Worm (Caenorhabditis elegans): ENCODE measurements around the gene grl-26.

The grl-26 gene

DNA sequence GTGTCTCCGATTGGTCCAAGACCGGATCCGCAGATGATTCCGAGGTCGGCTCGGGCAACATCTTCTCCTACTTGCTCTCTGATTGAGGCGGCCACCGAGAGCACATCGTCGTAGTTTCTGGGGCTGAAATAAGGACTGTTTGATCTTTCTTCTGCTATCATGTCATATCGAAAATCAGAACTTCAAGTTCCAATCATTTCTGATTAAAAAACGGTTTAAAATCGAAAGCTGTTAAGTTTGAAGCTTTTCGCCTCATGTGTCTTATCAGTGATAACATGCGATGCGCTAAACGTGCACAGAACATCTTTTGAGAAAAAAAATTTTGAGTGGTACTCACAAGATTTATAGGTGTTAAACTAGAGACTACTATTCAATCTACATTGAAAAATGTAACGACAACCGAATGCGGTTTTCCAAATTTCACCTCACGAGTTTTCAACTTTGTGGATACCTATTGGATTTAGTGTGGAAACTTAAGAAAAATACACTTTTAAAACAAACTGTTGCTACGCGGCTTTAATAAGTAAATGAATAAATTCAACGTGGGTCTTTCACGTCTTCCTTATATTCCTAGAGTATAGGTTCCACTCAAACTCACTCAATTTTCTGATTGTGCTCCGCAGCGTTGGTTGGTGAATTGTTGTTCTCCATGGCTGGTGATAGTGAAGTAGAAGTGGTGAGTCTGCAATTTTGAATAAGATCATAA lies 28.5 kb downstream of the grl-26 start:
- TF ChIP-seq pqm-1 (tag; optimal IDR thresholded peaks at IDR 0.05) (peak; percentile 45), vab-7 (GFP tag; IDR thresholded peaks at IDR 0.05) (no peak), lin-1 (GFP tag; IDR thresholded peaks at IDR 0.05) (0 out of 2 replicates have a peak, but pooled peaks have one; percentile 37), lim-7 (GFP tag; IDR thresholded peaks at IDR 0.05) (no peak), set-16 (GFP tag; IDR thresholded peaks at IDR 0.05) (0 out of 2 replicates have a peak, but pooled peaks have one; percentile 8), dve-1 (tag; optimal IDR thresholded peaks at IDR 0.05; ENCODE audit: insufficient read depth) (peak; percentile 43), dmd-6 (GFP tag; IDR thresholded peaks at IDR 0.05) (peak; percentile 36), hmg-1.1 (GFP tag; IDR thresholded peaks at IDR 0.05) (no peak), F26F4.8 (GFP tag; conservative IDR thresholded peaks at IDR 0.05) (no peak), hlh-11 (tag; optimal IDR thresholded peaks at IDR 0.05) (peak; percentile 13), daf-16 (GFP tag; optimal IDR thresholded peaks at IDR 0.05) (peak in 1 of 2 experiments; percentile 3), daf-16 (tag; optimal IDR thresholded peaks at IDR 0.05) (peak; percentile 24), ztf-11 (tag; optimal IDR thresholded peaks at IDR 0.05) (no peak), nhr-111 (GFP tag; optimal IDR thresholded peaks at IDR 0.05) (no peak), aha-1 (tag) (peak; percentile 88), F37D6.2 (tag; optimal IDR thresholded peaks at IDR 0.05) (no peak), zfp-3 (GFP tag; conservative IDR thresholded peaks at IDR 0.05) (0 out of 2 replicates have a peak, but pooled peaks have one; percentile 14), hlh-30 (tag; optimal IDR thresholded peaks at IDR 0.05; ENCODE audit: insufficient read depth) (peak; percentile 37)

- TF ChIP-seq hmg-1.1 (GFP tag; IDR thresholded peaks at IDR 0.05), result no peak
- TF ChIP-seq unc-62 (GFP tag; optimal IDR thresholded peaks at IDR 0.05 in 1 of 2), result peak in 1 of 2 experiments; percentile 37
- TF ChIP-seq unc-62 (tag; optimal IDR thresholded peaks at IDR 0.05), result no peak
- TF ChIP-seq aha-1 (tag), result peak; percentile 95
- TF ChIP-seq jun-1 (tag; optimal IDR thresholded peaks at IDR 0.05), result no peak
Observed at ce11 chrIV:293163-293755, 29.4 kb downstream of the grl-26 start.

DNA sequence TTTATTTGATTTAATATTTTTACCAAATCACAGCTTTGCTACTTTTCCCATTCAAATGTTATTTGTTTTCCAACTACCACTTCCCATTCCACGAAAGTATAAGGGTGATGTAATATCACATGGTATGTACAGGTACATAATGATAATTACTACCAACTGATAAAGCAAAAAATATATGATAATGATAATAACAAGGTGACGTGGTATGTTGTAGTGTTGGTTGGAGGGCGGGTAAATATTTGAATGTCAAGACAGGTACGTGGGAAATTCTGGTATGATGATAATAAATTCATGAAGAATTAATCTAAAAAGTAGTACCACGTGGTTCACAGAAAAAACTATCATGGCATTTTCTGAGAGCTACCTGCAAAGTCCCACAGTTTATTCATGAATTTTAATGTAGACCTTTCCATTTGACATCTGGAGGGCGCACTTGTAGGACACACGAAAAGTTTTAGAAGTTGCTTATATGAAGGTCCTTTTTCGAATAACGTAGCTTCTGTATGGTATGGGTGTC lies 30.7 kb downstream of the grl-26 start:
- TF ChIP-seq nhr-76 (tag; optimal IDR thresholded peaks at IDR 0.05) (no peak), mep-1 (tag; optimal IDR thresholded peaks at IDR 0.05) (peak; percentile 63), ztf-7 (tag; optimal IDR thresholded peaks at IDR 0.05) (peak; percentile 52), nhr-77 (tag; optimal IDR thresholded peaks at IDR 0.05) (peak; percentile 33), dve-1 (tag; optimal IDR thresholded peaks at IDR 0.05; ENCODE audit: insufficient read depth) (peak; percentile 91), ceh-32 (tag; optimal IDR thresholded peaks at IDR 0.05; ENCODE audit: poor library complexity) (no peak), rbr-2 (tag; optimal IDR thresholded peaks at IDR 0.05) (no peak), R02D3.7 (tag; optimal IDR thresholded peaks at IDR 0.05) (no peak), F49E8.2 (tag; optimal IDR thresholded peaks at IDR 0.05; ENCODE audit: borderline replicate concordance) (no peak), ceh-28 (tag; optimal IDR thresholded peaks at IDR 0.05) (no peak), ceh-62 (tag; optimal IDR thresholded peaks at IDR 0.05) (no peak), fos-1 (tag; optimal IDR thresholded peaks at IDR 0.05) (peak; percentile 83), Y75B8A.6 (GFP tag; IDR thresholded peaks at IDR 0.05) (no peak), nhr-48 (tag; optimal IDR thresholded peaks at IDR 0.05) (peak; percentile 71), nhr-102 (tag; optimal IDR thresholded peaks at IDR 0.05) (peak; percentile 83), mes-2 (tag; optimal IDR thresholded peaks at IDR 0.05; ENCODE audit: poor library complexity, severe bottlenecking) (peak; percentile 36), set-16 (GFP tag; IDR thresholded peaks at IDR 0.05) (no peak), lin-39 (tag; optimal IDR thresholded peaks at IDR 0.05) (no peak), unc-62 (GFP tag; optimal IDR thresholded peaks at IDR 0.05 in 1 of 2) (peak; percentile 7 to 46), unc-62 (tag; optimal IDR thresholded peaks at IDR 0.05) (no peak), hif-1 (tag; optimal IDR thresholded peaks at IDR 0.05) (peak in 1 of 2 experiments; percentile 28), T20F7.1 (GFP tag; optimal IDR thresholded peaks at IDR 0.05) (peak; percentile 48), nhr-28 (tag; optimal IDR thresholded peaks at IDR 0.05) (peak; percentile 96), dpl-1 (GFP tag; optimal IDR thresholded peaks at IDR 0.05) (no peak), spr-1 (tag; optimal IDR thresholded peaks at IDR 0.05) (peak; percentile 57), hlh-11 (tag; optimal IDR thresholded peaks at IDR 0.05) (peak; percentile 84), aha-1 (tag) (peak; percentile 56), zip-2 (tag; optimal IDR thresholded peaks at IDR 0.05) (peak; percentile 58), lsy-2 (tag; optimal IDR thresholded peaks at IDR 0.05) (peak in 1 of 2 experiments; percentile 13), snpc-4 (tag; optimal IDR thresholded peaks at IDR 0.05) (no peak), aly-2 (tag; optimal IDR thresholded peaks at IDR 0.05) (no peak)
